Worm (Caenorhabditis elegans): ENCODE data around the gene spp-8.

Gene spp-8

ce11 chrIV:8489915-8490314 is 8.5 kb downstream of the spp-8 start, which contains the start of gene srlf-2:
srlf-2 (plus strand) TSS chrIV:8490215.
- no peak for TF ChIP-seq hmbx-1 (tag; optimal IDR thresholded peaks at IDR 0.05)
- no peak for TF ChIP-seq ama-1 (optimal IDR thresholded peaks at IDR 0.05)
- TF ChIP-seq B0310.2 (tag; optimal IDR thresholded peaks at IDR 0.05) = no peak
- no peak for TF ChIP-seq hnd-1 (tag; optimal IDR thresholded peaks at IDR 0.05)
- no peak for TF ChIP-seq tbx-11 (GFP tag; IDR thresholded peaks at IDR 0.05)
- TF ChIP-seq F13C5.2 (tag; optimal IDR thresholded peaks at IDR 0.05) = no peak
- no peak for TF ChIP-seq aly-1 (tag; optimal IDR thresholded peaks at IDR 0.05)
- no peak for TF ChIP-seq tbx-37 (GFP tag; conservative IDR thresholded peaks at IDR 0.05)
- TF ChIP-seq sea-1 (GFP tag; conservative IDR thresholded peaks at IDR 0.05) = no peak
- no peak for TF ChIP-seq flt-1 (GFP tag; IDR thresholded peaks at IDR 0.05)
- no peak for TF ChIP-seq tra-4 (tag; optimal IDR thresholded peaks at IDR 0.05)
- no peak for TF ChIP-seq ets-7 (tag; optimal IDR thresholded peaks at IDR 0.05)
- TF ChIP-seq pes-1 (GFP tag; IDR thresholded peaks at IDR 0.05) = no peak
- TF ChIP-seq hmg-4 (GFP tag; optimal IDR thresholded peaks at IDR 0.05) = no peak
- no peak for TF ChIP-seq ceh-36 (tag; optimal IDR thresholded peaks at IDR 0.05)

- TF ChIP-seq hmbx-1 (tag; optimal IDR thresholded peaks at IDR 0.05) (no peak), ets-7 (tag; optimal IDR thresholded peaks at IDR 0.05) (no peak), ceh-13 (GFP tag; optimal IDR thresholded peaks at IDR 0.05) (no peak), hmg-4 (GFP tag; optimal IDR thresholded peaks at IDR 0.05) (no peak), tbx-11 (GFP tag; IDR thresholded peaks at IDR 0.05) (no peak), B0310.2 (tag; optimal IDR thresholded peaks at IDR 0.05) (no peak)
These were observed 10.8 kb downstream of the spp-8 start, which contains the start of gene sru-7 for ce11 chrIV:8492242-8492641. sru-7 (plus strand) TSS chrIV:8492542.

- no peak for TF ChIP-seq ceh-13 (GFP tag; optimal IDR thresholded peaks at IDR 0.05)
- no peak for TF ChIP-seq scrt-1 (GFP tag; IDR thresholded peaks at IDR 0.05)
- TF ChIP-seq F13C5.2 (tag; optimal IDR thresholded peaks at IDR 0.05) = no peak
- TF ChIP-seq sea-1 (GFP tag; conservative IDR thresholded peaks at IDR 0.05) = no peak
- TF ChIP-seq pes-1 (GFP tag; IDR thresholded peaks at IDR 0.05) = no peak
- TF ChIP-seq tbx-37 (GFP tag; conservative IDR thresholded peaks at IDR 0.05) = no peak
- no peak for TF ChIP-seq hmg-4 (GFP tag; optimal IDR thresholded peaks at IDR 0.05)
- TF ChIP-seq ama-1 (optimal IDR thresholded peaks at IDR 0.05) = no peak
- no peak for TF ChIP-seq B0310.2 (tag; optimal IDR thresholded peaks at IDR 0.05)
- no peak for TF ChIP-seq ets-7 (tag; optimal IDR thresholded peaks at IDR 0.05)
- TF ChIP-seq tbx-11 (GFP tag; IDR thresholded peaks at IDR 0.05) = no peak
- no peak for TF ChIP-seq ceh-36 (tag; optimal IDR thresholded peaks at IDR 0.05)
- TF ChIP-seq aly-1 (tag; optimal IDR thresholded peaks at IDR 0.05) = no peak
- no peak for TF ChIP-seq flt-1 (GFP tag; IDR thresholded peaks at IDR 0.05)
- no peak for TF ChIP-seq hnd-1 (tag; optimal IDR thresholded peaks at IDR 0.05)
- no peak for TF ChIP-seq hmbx-1 (tag; optimal IDR thresholded peaks at IDR 0.05)
These were observed 14.8 kb downstream of the spp-8 start, which contains the start of gene C28C12.12 for ce11 chrIV:8496263-8496662. C28C12.12 (minus strand) TSS chrIV:8496363.

- no peak for TF ChIP-seq hnd-1 (tag; optimal IDR thresholded peaks at IDR 0.05)
- TF ChIP-seq tbx-37 (GFP tag; conservative IDR thresholded peaks at IDR 0.05) = peak; percentile 54; the same call in 1 of the 2 replicates
These were observed 17.4 kb downstream of the spp-8 start, which contains the start of the genes acdh-13 and mesp-1 for ce11 chrIV:8498773-8499360. acdh-13 (minus strand) TSS chrIV:8498823. mesp-1 (plus strand) TSS chrIV:8499310.

- TF ChIP-seq F13C5.2 (tag; optimal IDR thresholded peaks at IDR 0.05) (no peak), flt-1 (GFP tag; IDR thresholded peaks at IDR 0.05) (no peak), pes-1 (GFP tag; IDR thresholded peaks at IDR 0.05) (no peak), tbx-37 (GFP tag; conservative IDR thresholded peaks at IDR 0.05) (no peak), hnd-1 (tag; optimal IDR thresholded peaks at IDR 0.05) (no peak), aly-1 (tag; optimal IDR thresholded peaks at IDR 0.05) (no peak), sea-1 (GFP tag; conservative IDR thresholded peaks at IDR 0.05) (no peak), ets-7 (tag; optimal IDR thresholded peaks at IDR 0.05) (no peak), ceh-13 (GFP tag; optimal IDR thresholded peaks at IDR 0.05) (no peak), ama-1 (optimal IDR thresholded peaks at IDR 0.05) (no peak)
These were observed 18.5 kb downstream of the spp-8 start for ce11 chrIV:8499956-8500355.

- TF ChIP-seq scrt-1 (GFP tag; IDR thresholded peaks at IDR 0.05) (no peak), tbx-37 (GFP tag; conservative IDR thresholded peaks at IDR 0.05) (no peak), ceh-13 (GFP tag; optimal IDR thresholded peaks at IDR 0.05) (no peak), flt-1 (GFP tag; IDR thresholded peaks at IDR 0.05) (no peak), ets-7 (tag; optimal IDR thresholded peaks at IDR 0.05) (no peak), aly-1 (tag; optimal IDR thresholded peaks at IDR 0.05) (no peak), pes-1 (GFP tag; IDR thresholded peaks at IDR 0.05) (no peak), tbx-11 (GFP tag; IDR thresholded peaks at IDR 0.05) (no peak), hmg-4 (GFP tag; optimal IDR thresholded peaks at IDR 0.05) (no peak), sea-1 (GFP tag; conservative IDR thresholded peaks at IDR 0.05) (no peak), tra-4 (tag; optimal IDR thresholded peaks at IDR 0.05) (no peak), hnd-1 (tag; optimal IDR thresholded peaks at IDR 0.05) (no peak), ama-1 (optimal IDR thresholded peaks at IDR 0.05) (no peak), F13C5.2 (tag; optimal IDR thresholded peaks at IDR 0.05) (no peak), hmbx-1 (tag; optimal IDR thresholded peaks at IDR 0.05) (no peak), B0310.2 (tag; optimal IDR thresholded peaks at IDR 0.05) (no peak), ceh-36 (tag; optimal IDR thresholded peaks at IDR 0.05) (no peak)
These were observed 19.9 kb downstream of the spp-8 start, which contains the start of gene C28C12.1 for ce11 chrIV:8501382-8501781. C28C12.1 (plus strand) TSS chrIV:8501682.

- TF ChIP-seq hmg-4 (GFP tag; optimal IDR thresholded peaks at IDR 0.05) = no peak
- TF ChIP-seq flt-1 (GFP tag; IDR thresholded peaks at IDR 0.05) = no peak
- TF ChIP-seq pes-1 (GFP tag; IDR thresholded peaks at IDR 0.05) = no peak
These were observed 24.6 kb downstream of the spp-8 start for ce11 chrIV:8506034-8506433.

- TF ChIP-seq pes-1 (GFP tag; IDR thresholded peaks at IDR 0.05) (no peak), hnd-1 (tag; optimal IDR thresholded peaks at IDR 0.05) (no peak), B0310.2 (tag; optimal IDR thresholded peaks at IDR 0.05) (no peak), tra-4 (tag; optimal IDR thresholded peaks at IDR 0.05) (no peak), ceh-36 (tag; optimal IDR thresholded peaks at IDR 0.05) (no peak), F13C5.2 (tag; optimal IDR thresholded peaks at IDR 0.05) (no peak), sea-1 (GFP tag; conservative IDR thresholded peaks at IDR 0.05) (no peak), ceh-13 (GFP tag; optimal IDR thresholded peaks at IDR 0.05) (no peak), hmg-4 (GFP tag; optimal IDR thresholded peaks at IDR 0.05) (no peak), tbx-37 (GFP tag; conservative IDR thresholded peaks at IDR 0.05) (no peak), ama-1 (optimal IDR thresholded peaks at IDR 0.05) (no peak), ets-7 (tag; optimal IDR thresholded peaks at IDR 0.05) (no peak), flt-1 (GFP tag; IDR thresholded peaks at IDR 0.05) (no peak), hmbx-1 (tag; optimal IDR thresholded peaks at IDR 0.05) (no peak), scrt-1 (GFP tag; IDR thresholded peaks at IDR 0.05) (no peak), aly-1 (tag; optimal IDR thresholded peaks at IDR 0.05) (no peak), tbx-11 (GFP tag; IDR thresholded peaks at IDR 0.05) (no peak)
These were observed 29.1 kb downstream of the spp-8 start, which contains the start of gene tag-77 for ce11 chrIV:8510534-8510933. tag-77 (minus strand) TSS chrIV:8510548.
